Worm (Caenorhabditis elegans) whole organism, L2 larva: ENCODE results near the gene ZK105.8.

Experiments used
- blmp-1 ChIP-seq: sonication (generic microtip); optimal IDR thresholded peaks from 2 replicates; lab custom pipeline; 2017; ENCODE audit warnings: missing genetic modification characterization, mild to moderate bottlenecking, missing compliant biosample characterization, antibody characterized with exemption, moderate library complexity; ENCODE audit not compliant: insufficient read depth
- snpc-4 ChIP-seq: fragments of 150-350 bp; optimal IDR thresholded peaks from 2 replicates; lab custom pipeline; 2014; ENCODE audit warnings: missing biosample characterization, missing genetic modification characterization
- unc-39 ChIP-seq: fragments of 150-350 bp; optimal IDR thresholded peaks from 2 replicates; lab custom pipeline; 2014; ENCODE audit warnings: missing biosample characterization, missing genetic modification characterization

- TF ChIP-seq blmp-1 (tag; lab: Kevin White, UChicago) (no peak), snpc-4 (tag; lab: Kevin White, UChicago) (no peak), unc-39 (no peak)
Measured at ce11 chrV:7716034-7716433, 8.3 kb upstream of the ZK105.8 start, which contains the start of gene ZK105.12.
